In the genomic region with DNA sequence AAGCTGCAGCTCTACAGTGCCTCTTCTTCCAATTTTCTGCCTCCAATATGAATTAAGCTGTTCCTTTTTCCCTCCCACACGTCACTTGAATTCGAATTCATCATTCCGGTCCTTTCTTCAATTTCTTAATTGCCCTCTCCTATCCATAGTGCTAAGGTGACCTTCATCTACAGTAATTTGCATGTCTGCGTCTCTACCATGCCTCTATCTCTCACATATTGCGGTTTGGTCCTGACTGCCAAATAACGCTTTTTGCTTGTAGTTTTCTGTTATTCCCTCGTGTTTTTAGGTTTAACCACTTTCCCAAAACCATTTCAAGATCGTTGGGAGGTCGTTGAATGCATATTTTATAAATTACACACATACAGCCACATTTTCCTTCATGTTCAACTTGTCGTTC, we compare ENCODE assay signal across 1 worm cellular context.
TF ChIP-seq lines count a peak whose summit lies in the region.

No protein-coding gene starts in this region.

TF ChIP-seq in whole organism, L1 larva, 84 proteins besides CTCF, POLR2A, EP300 and RAD21 (continued from another document):
- peak; percentile 63 for TF ChIP-seq blmp-1 (tag; optimal IDR thresholded peaks at IDR 0.05; lab: Kevin White, UChicago)
- peak in 1 of 6 experiments; percentile 31 for TF ChIP-seq elt-3 (tag; optimal IDR thresholded peaks at IDR 0.05; lab: Kevin White, UChicago)
- no peak for TF ChIP-seq nhr-28 (tag; optimal IDR thresholded peaks at IDR 0.05; lab: Kevin White, UChicago)
- no peak for TF ChIP-seq ceh-82 (tag; optimal IDR thresholded peaks at IDR 0.05; lab: Kevin White, UChicago)
- TF ChIP-seq mep-1 (tag; optimal IDR thresholded peaks at IDR 0.05; lab: Kevin White, UChicago) = peak; percentile 51
- TF ChIP-seq unc-98 (GFP tag; IDR thresholded peaks at IDR 0.05; lab: Robert Waterston, UW) = no peak
- TF ChIP-seq ztf-4 (tag; optimal IDR thresholded peaks at IDR 0.05; lab: Kevin White, UChicago) = no peak
- no peak for TF ChIP-seq ces-1 (GFP tag; optimal IDR thresholded peaks at IDR 0.05; lab: Kevin White, UChicago)
- no peak for TF ChIP-seq dpl-1 (GFP tag; optimal IDR thresholded peaks at IDR 0.05; lab: Kevin White, UChicago)
- TF ChIP-seq efl-1 (optimal IDR thresholded peaks at IDR 0.05; lab: Kevin White, UChicago) = peak in 1 of 2 experiments; percentile 2
- TF ChIP-seq efl-1 (GFP tag; optimal IDR thresholded peaks at IDR 0.05 in 1 of 2; lab: Kevin White, UChicago) = peak in 1 of 2 experiments; percentile 33
- no peak for TF ChIP-seq Y116A8C.19 (tag; optimal IDR thresholded peaks at IDR 0.05; lab: Kevin White, UChicago; ENCODE audit: borderline replicate concordance)
- peak; percentile 19 for TF ChIP-seq vab-15 (tag; optimal IDR thresholded peaks at IDR 0.05; lab: Kevin White, UChicago)
- TF ChIP-seq xbp-1 (tag; optimal IDR thresholded peaks at IDR 0.05; lab: Kevin White, UChicago) = no peak
- TF ChIP-seq C34B4.2 (tag; optimal IDR thresholded peaks at IDR 0.05; lab: Kevin White, UChicago) = no peak
- TF ChIP-seq nhr-77 (tag; optimal IDR thresholded peaks at IDR 0.05; lab: Kevin White, UChicago) = no peak
- TF ChIP-seq nhr-71 (tag; optimal IDR thresholded peaks at IDR 0.05; lab: Kevin White, UChicago) = peak; percentile 8
- TF ChIP-seq grh-1 (GFP tag; IDR thresholded peaks at IDR 0.05; lab: Robert Waterston, UW) = peak; percentile 55; the same call in 1 of the 2 replicates
- TF ChIP-seq lin-35 (GFP tag; optimal IDR thresholded peaks at IDR 0.05; lab: Kevin White, UChicago) = peak in 1 of 2 experiments; percentile 19
